Fruit fly (Drosophila melanogaster) S2 (cell line): ENCODE results near the gene Lk6.

Experiments
- CG8478 ChIP-seq: fragments of >200 bp; optimal IDR thresholded peaks from 2 replicates; lab custom pipeline; 2018
- CTCF ChIP-seq, 2 experiments: fragments of >200 bp; optimal IDR thresholded peaks; 2 replicates each; lab custom pipeline; 2018

DNA sequence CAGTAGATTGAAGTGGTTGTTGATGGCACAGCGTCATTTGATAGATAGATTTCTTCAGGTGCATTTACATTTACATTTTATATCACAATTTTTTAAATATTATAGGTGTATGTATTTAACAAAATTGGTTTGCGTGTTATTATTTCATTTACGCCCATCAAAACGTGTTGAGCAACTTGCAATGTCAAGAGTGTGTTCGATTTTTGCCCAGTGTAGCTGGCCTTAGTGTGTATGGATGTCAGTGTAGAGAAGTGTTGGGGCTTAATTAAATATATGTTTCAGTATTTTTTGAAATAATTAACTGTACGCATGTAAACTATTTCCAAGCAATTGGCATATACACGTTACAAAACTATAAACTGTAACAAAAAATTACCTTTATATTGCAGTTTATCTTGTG is 12.5 kb downstream of the Lk6 start:
- TF ChIP-seq CG8478 (lab: Kevin White, UChicago) (no peak), CTCF (optimal IDR thresholded peaks at IDR 0.05; lab: Kevin White, UChicago) (no peak)
